Fruit fly (Drosophila melanogaster): ENCODE measurements around the gene tko.

dm6 chrX:2465687-2466086 is 21.9 kb upstream of the tko start:
- TF ChIP-seq bsh (GFP tag; optimal IDR thresholded peaks at IDR 0.05) (no peak), CG4328 (GFP tag; optimal IDR thresholded peaks at IDR 0.05) (no peak), BEAF-32 (GFP tag; optimal IDR thresholded peaks at IDR 0.05) (no peak), CG2875 (GFP tag; optimal IDR thresholded peaks at IDR 0.05) (no peak)
